Worm (Caenorhabditis elegans) whole organism, midembryonic: ENCODE results near the gene C29F3.3.
"Not testable (repeated sequence)": the region's sequence is repeated elsewhere in the genome, so short reads cannot be mapped to it uniquely, and the experiment has no call there.

Source experiments
- T22C8.4 ChIP-seq: fragments of 200-800 bp; sonication (Bioruptor generic); IDR thresholded peaks from 2 replicates; pipeline ENCODE4 v1.3.6; 2022; ENCODE audit warnings: missing genetic modification characterization, missing compliant biosample characterization
- cog-1 ChIP-seq: sonication (generic microtip); optimal IDR thresholded peaks from 2 replicates; lab custom pipeline; 2016; ENCODE audit warnings: missing genetic modification characterization, missing compliant biosample characterization
- flt-1 ChIP-seq: fragments of 200-800 bp; sonication (Bioruptor generic); IDR thresholded peaks from 2 replicates; pipeline ENCODE4 v1.3.6; 2022; ENCODE audit warnings: missing genetic modification characterization, missing compliant biosample characterization
- klf-2 ChIP-seq: fragments of 200-800 bp; sonication (Bioruptor generic); conservative IDR thresholded peaks from 2 replicates; pipeline ENCODE4 v1.3.6; 2022; ENCODE audit warnings: missing genetic modification reagents, missing genetic modification characterization, missing compliant biosample characterization
- med-1 ChIP-seq: sonication (generic microtip); optimal IDR thresholded peaks from 2 replicates; lab custom pipeline; 2017; ENCODE audit warnings: missing genetic modification characterization, mild to moderate bottlenecking, missing compliant biosample characterization, antibody characterized with exemption, missing genetic modification reagents; ENCODE audit not compliant: insufficient read depth
- ref-1 ChIP-seq: fragments of 200-800 bp; sonication (Bioruptor generic); conservative IDR thresholded peaks from 2 replicates; pipeline ENCODE4 v1.3.6; 2022; ENCODE audit warnings: missing genetic modification reagents, missing genetic modification characterization, missing compliant biosample characterization
- tab-1 ChIP-seq: fragments of 200-800 bp; sonication (Bioruptor generic); IDR thresholded peaks from 2 replicates; pipeline ENCODE4 v1.3.6; 2022; ENCODE audit warnings: missing genetic modification characterization, missing compliant biosample characterization
- ztf-23 ChIP-seq: fragments of 200-800 bp; sonication (Bioruptor generic); IDR thresholded peaks from 2 replicates; pipeline ENCODE4 v1.3.6; 2022; ENCODE audit warnings: missing genetic modification reagents, missing genetic modification characterization, missing compliant biosample characterization
- ztf-29 ChIP-seq: fragments of 200-800 bp; sonication (Bioruptor generic); IDR thresholded peaks from 2 replicates; pipeline ENCODE4 v1.3.6; 2022; ENCODE audit warnings: missing genetic modification reagents, missing genetic modification characterization, missing compliant biosample characterization

The C29F3.3 gene

ce11 chrV:15376223-15376622, 29.0 kb upstream of the C29F3.3 start, which contains the start of gene srh-52:
srh-52 (minus strand) TSS chrV:15376323.
- TF ChIP-seq ztf-29 (GFP tag; lab: Robert Waterston, UW), result no peak

ce11 chrV:15369707-15370106, 22.5 kb upstream of the C29F3.3 start, which contains the start of gene nhr-269:
nhr-269 (minus strand) TSS chrV:15369807.
- TF ChIP-seq med-1 (no peak), ztf-29 (GFP tag; lab: Robert Waterston, UW) (no peak), flt-1 (GFP tag; lab: Robert Waterston, UW) (no peak), klf-2 (GFP tag; lab: Robert Waterston, UW) (no peak)

- TF ChIP-seq ztf-23 (GFP tag; lab: Robert Waterston, UW) (no peak), ztf-29 (GFP tag; lab: Robert Waterston, UW) (no peak), klf-2 (GFP tag; lab: Robert Waterston, UW) (no peak)
These were observed 20.6 kb upstream of the C29F3.3 start for ce11 chrV:15367770-15368169.

ce11 chrV:15361412-15361811, 14.2 kb upstream of the C29F3.3 start, which contains the start of gene ech-1.1:
ech-1.1 (minus strand) TSS chrV:15361512.
- not testable (repeated sequence) for TF ChIP-seq T22C8.4, ztf-23, klf-2 (GFP tag; lab: Robert Waterston, UW)

- TF ChIP-seq ztf-23 (GFP tag; lab: Robert Waterston, UW) (no peak), ref-1 (GFP tag; lab: Robert Waterston, UW) (no peak), cog-1 (no peak), T22C8.4 (GFP tag; lab: Robert Waterston, UW) (no peak), klf-2 (GFP tag; lab: Robert Waterston, UW) (no peak), ztf-29 (GFP tag; lab: Robert Waterston, UW) (no peak), med-1 (no peak), tab-1 (GFP tag; lab: Robert Waterston, UW) (no peak), flt-1 (GFP tag; lab: Robert Waterston, UW) (no peak)
These were observed 7.5 kb upstream of the C29F3.3 start, which contains the start of gene C29F3.7 for ce11 chrV:15354648-15355047. C29F3.7 (plus strand) TSS chrV:15354901.

- TF ChIP-seq ztf-29 (GFP tag; lab: Robert Waterston, UW) (no peak), med-1 (no peak), flt-1 (GFP tag; lab: Robert Waterston, UW) (no peak), cog-1 (no peak), klf-2 (GFP tag; lab: Robert Waterston, UW) (no peak), ztf-23 (GFP tag; lab: Robert Waterston, UW) (no peak), ref-1 (GFP tag; lab: Robert Waterston, UW) (no peak), tab-1 (GFP tag; lab: Robert Waterston, UW) (no peak), T22C8.4 (GFP tag; lab: Robert Waterston, UW) (no peak)
These were observed 5.2 kb upstream of the C29F3.3 start, which contains the start of gene srx-58 for ce11 chrV:15352376-15352775. srx-58 (plus strand) TSS chrV:15352676.

ce11 chrV:15350615-15351014, 3.4 kb upstream of the C29F3.3 start, which contains the start of gene clec-231:
clec-231 (minus strand) TSS chrV:15350715.
- TF ChIP-seq ztf-23 (GFP tag; lab: Robert Waterston, UW) (no peak), med-1 (no peak), flt-1 (GFP tag; lab: Robert Waterston, UW) (no peak), tab-1 (GFP tag; lab: Robert Waterston, UW) (no peak), cog-1 (no peak), klf-2 (GFP tag; lab: Robert Waterston, UW) (no peak), ref-1 (GFP tag; lab: Robert Waterston, UW) (no peak), T22C8.4 (GFP tag; lab: Robert Waterston, UW) (no peak), ztf-29 (GFP tag; lab: Robert Waterston, UW) (no peak)

ce11 chrV:15349044-15349443, 1.9 kb upstream of the C29F3.3 start, which contains the start of gene clec-230:
clec-230 (minus strand) TSS chrV:15349144.
- TF ChIP-seq med-1, result no peak
- no peak for TF ChIP-seq T22C8.4 (GFP tag; lab: Robert Waterston, UW)
- TF ChIP-seq ref-1 (GFP tag; lab: Robert Waterston, UW), result no peak

ce11 chrV:15344481-15344880, 2.7 kb downstream of the C29F3.3 start, which contains the start of gene wrt-8:
wrt-8 (minus strand) TSS chrV:15344581.
- TF ChIP-seq cog-1, result no peak
- no peak for TF ChIP-seq med-1
- TF ChIP-seq tab-1 (GFP tag; lab: Robert Waterston, UW), result no peak
- TF ChIP-seq ztf-29 (GFP tag; lab: Robert Waterston, UW), result no peak
- TF ChIP-seq klf-2 (GFP tag; lab: Robert Waterston, UW), result no peak
- no peak for TF ChIP-seq flt-1 (GFP tag; lab: Robert Waterston, UW)
- TF ChIP-seq T22C8.4 (GFP tag; lab: Robert Waterston, UW), result no peak
- no peak for TF ChIP-seq ztf-23 (GFP tag; lab: Robert Waterston, UW)
- no peak for TF ChIP-seq ref-1 (GFP tag; lab: Robert Waterston, UW)

ce11 chrV:15341404-15341803, 5.8 kb downstream of the C29F3.3 start, which contains the start of gene clec-229:
clec-229 (minus strand) TSS chrV:15341504.
- no peak for TF ChIP-seq T22C8.4 (GFP tag; lab: Robert Waterston, UW)
- no peak for TF ChIP-seq cog-1
- no peak for TF ChIP-seq klf-2 (GFP tag; lab: Robert Waterston, UW)

ce11 chrV:15339363-15339762, 7.8 kb downstream of the C29F3.3 start, which contains the start of gene clec-228:
clec-228 (minus strand) TSS chrV:15339463.
- TF ChIP-seq ref-1 (GFP tag; lab: Robert Waterston, UW), result no peak
